Fruit fly (Drosophila melanogaster) whole organism, adult: Measurements from ENCODE around the gene ND-49L.

Experiments used
- CG11617 ChIP-seq: fragments of 200-800 bp; sonication (Bioruptor generic); optimal IDR thresholded peaks from 2 replicates; lab custom pipeline; 2017; ENCODE audit warnings: mild to moderate bottlenecking, missing biosample characterization, missing genetic modification reagents, missing genetic modification characterization
- Hr96 ChIP-seq: fragments of 200-800 bp; sonication (Bioruptor generic); optimal IDR thresholded peaks from 2 replicates; lab custom pipeline; 2016; ENCODE audit warnings: missing biosample characterization, missing genetic modification characterization
- bab1 ChIP-seq: fragments of 200-800 bp; sonication (Bioruptor generic); optimal IDR thresholded peaks from 3 replicates; lab custom pipeline; 2019; ENCODE audit warnings: missing biosample characterization, mild to moderate bottlenecking, missing genetic modification characterization, moderate library complexity
- cic ChIP-seq: fragments of 200-800 bp; sonication (Bioruptor generic); optimal IDR thresholded peaks from 2 replicates; lab custom pipeline; 2017; ENCODE audit warnings: missing biosample characterization, mild to moderate bottlenecking, missing genetic modification characterization, moderate library complexity
- cnc ChIP-seq, 2 experiments: fragments of >200 bp; optimal IDR thresholded peaks; 2 replicates each; lab custom pipeline; 2017
- toe ChIP-seq: fragments of 200-800 bp; sonication (Bioruptor generic); optimal IDR thresholded peaks from 2 replicates; lab custom pipeline; 2016; ENCODE audit warnings: missing biosample characterization, missing genetic modification characterization

- TF ChIP-seq toe (GFP tag; lab: Kevin White, UChicago), result no peak
- no peak for TF ChIP-seq bab1
- no peak for TF ChIP-seq CG11617 (GFP tag; lab: Kevin White, UChicago)
- TF ChIP-seq Hr96 (GFP tag; lab: Kevin White, UChicago), result no peak
- TF ChIP-seq cnc (optimal IDR thresholded peaks at IDR 0.05; lab: Kevin White, UChicago), result no peak
- TF ChIP-seq cic (GFP tag; lab: Kevin White, UChicago), result no peak
Observed at dm6 chr3R:25346899-25347298, 11.2 kb upstream of the ND-49L start, which contains the start of gene tobi.
